Worm (Caenorhabditis elegans): ENCODE measurements around the gene ocr-4.

DNA sequence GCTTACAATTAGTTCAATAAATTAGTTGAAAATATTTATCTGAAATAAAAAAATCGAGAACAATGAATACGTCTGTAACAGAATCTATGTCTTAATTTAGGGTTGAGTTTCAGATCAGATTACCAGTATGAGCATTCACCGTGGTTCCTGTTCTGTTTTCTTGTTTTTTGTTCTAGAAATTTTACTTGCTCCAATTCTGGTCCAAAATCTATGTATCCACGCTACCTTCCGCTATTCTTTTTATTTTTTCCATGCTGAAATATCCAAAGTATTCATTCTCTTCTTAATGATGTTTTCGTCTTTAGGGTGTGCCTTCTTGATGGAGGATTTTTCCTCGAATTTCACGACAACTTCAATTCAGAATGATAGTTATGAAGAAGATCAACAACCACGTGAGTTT, 27.3 kb downstream of the ocr-4 start, which contains the start of gene npr-27:
- TF ChIP-seq nhr-90 (tag; optimal IDR thresholded peaks at IDR 0.05; ENCODE audit: poor library complexity) (no peak), lin-14 (GFP tag; optimal IDR thresholded peaks at IDR 0.05) (no peak), lin-39 (tag; optimal IDR thresholded peaks at IDR 0.05) (no peak), ama-1 (optimal IDR thresholded peaks at IDR 0.05) (no peak), nhr-85 (tag) (no peak), egl-27 (tag; optimal IDR thresholded peaks at IDR 0.05) (no peak), snpc-4 (tag; optimal IDR thresholded peaks at IDR 0.05) (no peak), egl-13 (tag; optimal IDR thresholded peaks at IDR 0.05) (no peak), nhr-20 (tag; optimal IDR thresholded peaks at IDR 0.05) (no peak), fos-1 (tag; optimal IDR thresholded peaks at IDR 0.05) (no peak), lir-3 (tag; optimal IDR thresholded peaks at IDR 0.05; ENCODE audit: poor library complexity) (no peak), ces-1 (GFP tag; optimal IDR thresholded peaks at IDR 0.05) (no peak), dsc-1 (tag; optimal IDR thresholded peaks at IDR 0.05) (no peak)
